Worm (Caenorhabditis elegans): Measurements from ENCODE around the gene srb-16.

The srb-16 gene

DNA sequence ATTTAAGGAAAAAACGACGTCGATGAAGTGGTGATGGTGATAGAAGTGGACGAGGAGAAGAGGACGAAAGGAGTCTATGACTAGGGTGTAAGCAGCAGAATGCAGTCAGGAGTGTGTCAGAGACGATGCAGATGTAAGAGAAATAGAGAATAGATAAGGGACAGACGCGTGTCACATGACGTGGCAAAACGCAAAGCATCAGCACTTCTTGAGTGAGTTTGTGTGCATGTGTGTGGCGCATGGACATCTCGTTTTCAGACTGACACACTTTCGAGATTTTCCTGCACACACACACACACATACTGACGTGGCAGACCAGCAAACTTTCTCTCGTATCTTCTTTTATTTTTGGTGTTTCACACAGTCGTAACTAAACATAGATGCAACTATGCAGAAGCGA, 31.7 kb upstream of the srb-16 start (continued):
- TF ChIP-seq ceh-28 (tag; optimal IDR thresholded peaks at IDR 0.05) (no peak), nhr-42 (GFP tag; IDR thresholded peaks at IDR 0.05) (peak; percentile 57; the same call in 1 of the 2 replicates), ztf-7 (tag; optimal IDR thresholded peaks at IDR 0.05) (peak; percentile 5), ztf-11 (tag; optimal IDR thresholded peaks at IDR 0.05) (no peak), nhr-48 (tag; optimal IDR thresholded peaks at IDR 0.05) (peak; percentile 82), daf-12 (tag; optimal IDR thresholded peaks at IDR 0.05) (no peak), ama-1 (optimal IDR thresholded peaks at IDR 0.05) (peak; percentile 7), hlh-30 (tag; optimal IDR thresholded peaks at IDR 0.05; ENCODE audit: insufficient read depth) (peak; percentile 98), arid-1 (GFP tag; conservative IDR thresholded peaks at IDR 0.05) (no peak), mdt-29 (GFP tag; IDR thresholded peaks at IDR 0.05) (peak; percentile 53; the same call in 1 of the 2 replicates), lir-3 (tag; optimal IDR thresholded peaks at IDR 0.05) (no peak), T20F7.1 (GFP tag; optimal IDR thresholded peaks at IDR 0.05) (peak; percentile 65), spr-1 (tag; optimal IDR thresholded peaks at IDR 0.05) (peak; percentile 62), nhr-76 (tag; optimal IDR thresholded peaks at IDR 0.05) (no peak), pqm-1 (tag; optimal IDR thresholded peaks at IDR 0.05) (peak; percentile 57), F49E8.2 (tag; optimal IDR thresholded peaks at IDR 0.05; ENCODE audit: borderline replicate concordance) (no peak), ceh-20 (GFP tag; IDR thresholded peaks at IDR 0.05) (peak; percentile 80; the same call in 1 of the 2 replicates), ceh-32 (tag; optimal IDR thresholded peaks at IDR 0.05; ENCODE audit: poor library complexity) (no peak), hmg-1.1 (GFP tag; IDR thresholded peaks at IDR 0.05) (peak; percentile 67), lsy-2 (tag; optimal IDR thresholded peaks at IDR 0.05) (peak; percentile 54 to 74), vab-7 (GFP tag; IDR thresholded peaks at IDR 0.05) (no peak), mep-1 (tag; optimal IDR thresholded peaks at IDR 0.05) (peak; percentile 65), zfp-3 (GFP tag; conservative IDR thresholded peaks at IDR 0.05) (0 out of 2 replicates have a peak, but pooled peaks have one; percentile 34), F10B5.3 (tag; optimal IDR thresholded peaks at IDR 0.05) (no peak), ctbp-1 (GFP tag; IDR thresholded peaks at IDR 0.05) (peak; percentile 15; the same call in 1 of the 2 replicates), F37D6.2 (tag; optimal IDR thresholded peaks at IDR 0.05) (peak; percentile 2), pha-4 (GFP tag; IDR thresholded peaks at IDR 0.05) (no peak), pha-4 (tag; optimal IDR thresholded peaks at IDR 0.05) (no peak), hlh-11 (tag; optimal IDR thresholded peaks at IDR 0.05) (peak; percentile 95), fkh-10 (GFP tag; optimal IDR thresholded peaks at IDR 0.05) (no peak), hif-1 (tag; optimal IDR thresholded peaks at IDR 0.05) (peak in 1 of 2 experiments; percentile 65), ceh-82 (tag; optimal IDR thresholded peaks at IDR 0.05) (no peak), nhr-77 (tag; optimal IDR thresholded peaks at IDR 0.05) (peak; percentile 61), nhr-111 (GFP tag; optimal IDR thresholded peaks at IDR 0.05) (no peak), nhr-28 (tag; optimal IDR thresholded peaks at IDR 0.05) (peak; percentile 81), mes-2 (tag; optimal IDR thresholded peaks at IDR 0.05; ENCODE audit: poor library complexity, severe bottlenecking) (peak; percentile 15), madf-9 (GFP tag; conservative IDR thresholded peaks at IDR 0.05) (peak; percentile 55; the same call in 1 of the 2 replicates), php-3 (GFP tag; IDR thresholded peaks at IDR 0.05) (peak; percentile 27; the same call in 1 of the 2 replicates), cey-2 (tag; optimal IDR thresholded peaks at IDR 0.05; ENCODE audit: borderline replicate concordance, insufficient read depth) (no peak), zag-1 (tag; optimal IDR thresholded peaks at IDR 0.05) (no peak), lin-38 (GFP tag; IDR thresholded peaks at IDR 0.05) (peak; percentile 54), nhr-11 (tag; optimal IDR thresholded peaks at IDR 0.05) (peak; percentile 58), tag-97 (GFP tag; IDR thresholded peaks at IDR 0.05) (no peak), spr-3 (GFP tag; optimal IDR thresholded peaks at IDR 0.05) (no peak), T26A8.4 (GFP tag; IDR thresholded peaks at IDR 0.05) (peak; percentile 63), jun-1 (tag; optimal IDR thresholded peaks at IDR 0.05) (peak; percentile 17), ZK337.2 (GFP tag; IDR thresholded peaks at IDR 0.05) (no peak), daf-16 (GFP tag; optimal IDR thresholded peaks at IDR 0.05) (peak in 1 of 2 experiments; percentile 65), daf-16 (tag; optimal IDR thresholded peaks at IDR 0.05) (peak; percentile 87), dmd-6 (GFP tag; IDR thresholded peaks at IDR 0.05) (peak; percentile 97), ZK546.5 (tag; optimal IDR thresholded peaks at IDR 0.05) (no peak)

All from whole organism, L4 larva.